Worm (Caenorhabditis elegans) whole organism, L2 larva: ENCODE results near the gene nhr-87.

Experiments
- C34F6.9 ChIP-seq: fragments of 150-350 bp; optimal IDR thresholded peaks from 2 replicates; lab custom pipeline; 2014; ENCODE audit warnings: missing biosample characterization, missing genetic modification characterization
- R02D3.7 ChIP-seq: fragments of 150-350 bp; optimal IDR thresholded peaks from 2 replicates; lab custom pipeline; 2014; ENCODE audit warnings: missing biosample characterization, missing genetic modification characterization
- aly-2 ChIP-seq: fragments of 150-350 bp; optimal IDR thresholded peaks from 2 replicates; lab custom pipeline; 2014; ENCODE audit warnings: missing biosample characterization, missing genetic modification characterization
- ceh-16 ChIP-seq: fragments of 150-350 bp; optimal IDR thresholded peaks from 2 replicates; lab custom pipeline; 2014; ENCODE audit warnings: missing biosample characterization, missing genetic modification characterization
- lin-13 ChIP-seq: fragments of 150-350 bp; optimal IDR thresholded peaks from 2 replicates; lab custom pipeline; 2014; ENCODE audit warnings: missing biosample characterization, missing genetic modification reagents, missing genetic modification characterization
- mbf-1 ChIP-seq: sonication (generic microtip); optimal IDR thresholded peaks from 2 replicates; lab custom pipeline; 2017; ENCODE audit warnings: missing biosample characterization, missing genetic modification characterization
- nhr-129 ChIP-seq: fragments of 150-350 bp; optimal IDR thresholded peaks from 2 replicates; lab custom pipeline; 2014; ENCODE audit warnings: missing biosample characterization, missing genetic modification characterization
- sem-4 ChIP-seq: fragments of 150-350 bp; optimal IDR thresholded peaks from 2 replicates; lab custom pipeline; 2014; ENCODE audit warnings: missing biosample characterization, missing genetic modification reagents, missing genetic modification characterization

Gene nhr-87

ce11 chrIV:1672398-1672797 is 48.6 kb downstream of the nhr-87 start, which contains the start of gene Y41D4B.1:
TSS of gene Y41D4B.1 (plus strand) at chrIV:1672698.
- TF ChIP-seq nhr-129 (tag; lab: Kevin White, UChicago) (no peak), mbf-1 (tag; lab: Kevin White, UChicago) (no peak), sem-4 (tag; lab: Kevin White, UChicago) (no peak), C34F6.9 (tag; lab: Kevin White, UChicago) (peak; percentile 3), aly-2 (no peak), ceh-16 (tag; lab: Kevin White, UChicago) (no peak), R02D3.7 (no peak), lin-13 (GFP tag; lab: Kevin White, UChicago) (no peak)
